Worm (Caenorhabditis elegans): ENCODE data around the gene C01G10.15.
A peak's percentile ranks its signal among the peaks of the same experiment; 100 is the strongest.

Gene C01G10.15

ce11 chrV:15067165-15067564 is 19.9 kb downstream of the C01G10.15 start, which contains the start of gene C25D7.10:
Gene C25D7.10, plus strand, starts transcription at chrV:15067465.
- TF ChIP-seq ZK546.5 (tag; optimal IDR thresholded peaks at IDR 0.05) (no peak), ceh-16 (tag; optimal IDR thresholded peaks at IDR 0.05) (no peak), nhr-25 (tag; optimal IDR thresholded peaks at IDR 0.05) (no peak), ama-1 (optimal IDR thresholded peaks at IDR 0.05) (no peak), zag-1 (tag; optimal IDR thresholded peaks at IDR 0.05) (no peak), nhr-11 (tag; optimal IDR thresholded peaks at IDR 0.05) (no peak), nhr-77 (tag; optimal IDR thresholded peaks at IDR 0.05) (no peak), peb-1 (tag; optimal IDR thresholded peaks at IDR 0.05) (no peak), nhr-6 (tag; optimal IDR thresholded peaks at IDR 0.05) (no peak), lsy-2 (tag; optimal IDR thresholded peaks at IDR 0.05) (no peak), ztf-1 (GFP tag; conservative IDR thresholded peaks at IDR 0.05) (no peak), mdl-1 (tag; optimal IDR thresholded peaks at IDR 0.05) (no peak), sem-4 (tag; optimal IDR thresholded peaks at IDR 0.05) (no peak), sma-3 (GFP tag; optimal IDR thresholded peaks at IDR 0.05) (no peak), aly-2 (tag; optimal IDR thresholded peaks at IDR 0.05) (no peak), lin-11 (tag; optimal IDR thresholded peaks at IDR 0.05) (no peak), ztf-4 (tag; optimal IDR thresholded peaks at IDR 0.05) (no peak)

DNA sequence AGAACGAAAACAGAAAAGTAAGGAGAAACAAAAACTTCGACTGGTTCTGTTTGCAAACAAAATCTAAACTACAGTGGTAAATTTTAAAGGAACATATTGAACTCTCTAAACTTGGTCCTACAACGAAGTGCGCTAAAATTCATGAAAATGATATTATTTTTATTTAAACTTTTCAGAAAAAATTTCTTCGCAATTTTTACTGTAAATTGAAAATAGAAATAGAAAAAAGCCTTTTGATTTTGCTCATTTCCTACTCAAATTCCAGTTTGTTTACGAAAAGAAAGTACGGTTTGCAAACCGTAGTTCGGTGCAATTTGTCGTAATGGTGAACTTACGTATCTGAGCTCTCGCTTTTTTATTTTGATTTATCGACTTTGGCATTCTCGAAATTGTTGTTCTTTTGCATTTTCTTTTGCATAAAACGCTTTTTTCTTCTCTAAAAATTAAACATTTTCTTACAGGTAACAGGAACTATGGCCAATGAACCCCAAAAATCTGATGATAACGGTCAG is 21.2 kb downstream of the C01G10.15 start, which contains the start of gene otub-1:
otub-1 (plus strand) TSS at position 462 of the 512 bp plus-strand sequence.
- no peak for TF ChIP-seq nhr-21 (tag; optimal IDR thresholded peaks at IDR 0.05)
- TF ChIP-seq unc-55 (GFP tag; optimal IDR thresholded peaks at IDR 0.05): no peak
- TF ChIP-seq ceh-82 (tag; optimal IDR thresholded peaks at IDR 0.05): no peak
- TF ChIP-seq ceh-16 (tag; optimal IDR thresholded peaks at IDR 0.05): no peak
- TF ChIP-seq unc-62 (GFP tag; optimal IDR thresholded peaks at IDR 0.05): no peak
- no peak for TF ChIP-seq ZK546.5 (tag; optimal IDR thresholded peaks at IDR 0.05)
- TF ChIP-seq zag-1 (tag; optimal IDR thresholded peaks at IDR 0.05): no peak
- no peak for TF ChIP-seq crh-2 (tag; optimal IDR thresholded peaks at IDR 0.05)
- TF ChIP-seq mab-5 (tag; optimal IDR thresholded peaks at IDR 0.05): no peak
- TF ChIP-seq elt-3 (tag; optimal IDR thresholded peaks at IDR 0.05): no peak
- no peak for TF ChIP-seq blmp-1 (tag; optimal IDR thresholded peaks at IDR 0.05; ENCODE audit: insufficient read depth)
- TF ChIP-seq fos-1 (tag; optimal IDR thresholded peaks at IDR 0.05): no peak
- TF ChIP-seq lsy-2 (tag; optimal IDR thresholded peaks at IDR 0.05): no peak
- no peak for TF ChIP-seq mdl-1 (tag; optimal IDR thresholded peaks at IDR 0.05)
- no peak for TF ChIP-seq nhr-237 (tag; optimal IDR thresholded peaks at IDR 0.05)
- no peak for TF ChIP-seq R02D3.7 (tag; optimal IDR thresholded peaks at IDR 0.05)

DNA sequence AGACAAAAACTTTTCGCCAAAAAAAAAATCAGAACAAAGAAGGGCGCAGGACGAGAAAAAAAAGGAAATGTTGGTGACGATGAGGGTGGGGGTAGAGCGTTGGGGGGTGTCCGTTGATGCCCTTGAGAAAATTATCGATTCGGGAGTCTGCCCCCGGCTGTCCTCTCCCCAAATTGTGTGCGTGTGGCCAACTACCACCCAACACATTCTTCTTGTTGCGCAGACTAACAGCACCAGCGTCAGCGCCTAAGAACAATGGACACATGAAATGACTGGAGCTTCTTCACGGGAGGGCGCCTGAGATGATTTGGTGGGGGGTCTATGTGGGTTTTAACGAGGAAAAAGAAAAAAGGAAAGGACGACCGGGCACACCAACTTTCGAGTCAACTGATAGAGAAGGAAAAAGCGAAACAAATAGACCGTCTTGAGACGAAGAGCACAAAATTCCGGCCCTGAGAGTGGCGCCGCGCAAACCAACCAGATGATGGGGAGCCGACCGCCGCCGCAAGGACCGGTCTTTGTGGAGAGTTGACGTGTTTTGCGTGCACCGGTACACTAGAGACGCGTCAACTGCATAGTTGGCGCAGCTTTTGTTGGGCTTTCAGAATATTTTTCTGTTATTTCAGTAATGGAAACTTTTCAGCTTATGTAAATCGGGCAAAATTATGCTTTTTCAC is 21.9 kb downstream of the C01G10.15 start, which contains the start of gene C25D7.9:
C25D7.9 (plus strand) TSS at position 68 of the 677 bp plus-strand sequence.
- TF ChIP-seq zag-1 (tag; optimal IDR thresholded peaks at IDR 0.05) (peak; percentile 51), lsy-2 (tag; optimal IDR thresholded peaks at IDR 0.05) (peak in 1 of 2 experiments; percentile 13), nhr-129 (tag; optimal IDR thresholded peaks at IDR 0.05) (peak; percentile 23), unc-55 (GFP tag; optimal IDR thresholded peaks at IDR 0.05) (peak; percentile 59), egl-27 (tag; optimal IDR thresholded peaks at IDR 0.05) (no peak), F13H6.1 (tag; optimal IDR thresholded peaks at IDR 0.05) (peak; percentile 9), ceh-16 (tag; optimal IDR thresholded peaks at IDR 0.05) (no peak), gmeb-1 (tag; optimal IDR thresholded peaks at IDR 0.05) (peak; percentile 10), mdl-1 (tag; optimal IDR thresholded peaks at IDR 0.05) (no peak), lin-13 (GFP tag; optimal IDR thresholded peaks at IDR 0.05) (peak; percentile 36), C34F6.9 (tag; optimal IDR thresholded peaks at IDR 0.05) (peak; percentile 29)

ce11 chrV:15063987-15064386 is 23.1 kb downstream of the C01G10.15 start, which contains the start of gene rap-2:
Gene rap-2, minus strand, starts transcription at chrV:15064087.
- TF ChIP-seq nhr-11 (tag; optimal IDR thresholded peaks at IDR 0.05) (no peak), nhr-77 (tag; optimal IDR thresholded peaks at IDR 0.05) (no peak), zag-1 (tag; optimal IDR thresholded peaks at IDR 0.05) (no peak), egl-27 (tag; optimal IDR thresholded peaks at IDR 0.05) (no peak), alr-1 (tag; optimal IDR thresholded peaks at IDR 0.05) (no peak)
